5 fruit fly cellular contexts compared by ENCODE assay signal in genomic region chr3R:22025320-22025719, dm6.
A peak's percentile ranks its signal among the peaks of the same experiment; 100 is the strongest.
TF ChIP-seq lines count a peak whose summit lies in the region.

Gene CG6028 (minus strand): TSS chr3R:22025506.

- no peak for TF ChIP-seq CTCF in whole organism, embryonic (GFP tag; optimal IDR thresholded peaks at IDR 0.05; lab: Kevin White, UChicago)

TF ChIP-seq in whole organism, adult, 20 proteins besides CTCF, POLR2A, EP300 and RAD21 (continues in another document):
- TF ChIP-seq ovo (GFP tag; optimal IDR thresholded peaks at IDR 0.05; lab: Kevin White, UChicago), result peak; percentile 9
- peak; percentile 64 for TF ChIP-seq CG12768 (GFP tag; optimal IDR thresholded peaks at IDR 0.05; lab: Kevin White, UChicago)
- TF ChIP-seq cic (GFP tag; optimal IDR thresholded peaks at IDR 0.05; lab: Kevin White, UChicago), result peak; percentile 11
- peak; percentile 58 for TF ChIP-seq bab1 (GFP tag; optimal IDR thresholded peaks at IDR 0.05; lab: Kevin White, UChicago)
- peak; percentile 27 for TF ChIP-seq Crg-1 (GFP tag; optimal IDR thresholded peaks at IDR 0.05; lab: Kevin White, UChicago)
- TF ChIP-seq CG1620 (GFP tag; optimal IDR thresholded peaks at IDR 0.05; lab: Kevin White, UChicago), result peak; percentile 47
- peak; percentile 38 for TF ChIP-seq CG7101 (tag; optimal IDR thresholded peaks at IDR 0.05; lab: Kevin White, UChicago)
- peak; percentile 34 for TF ChIP-seq toe (GFP tag; optimal IDR thresholded peaks at IDR 0.05; lab: Kevin White, UChicago)
- TF ChIP-seq CG11617 (GFP tag; optimal IDR thresholded peaks at IDR 0.05; lab: Kevin White, UChicago), result no peak
- no peak for TF ChIP-seq Clk (GFP tag; optimal IDR thresholded peaks at IDR 0.05; lab: Kevin White, UChicago)
- TF ChIP-seq pad (GFP tag; optimal IDR thresholded peaks at IDR 0.05; lab: Kevin White, UChicago), result peak; percentile 45
- no peak for TF ChIP-seq CG7045 (GFP tag; optimal IDR thresholded peaks at IDR 0.05; lab: Kevin White, UChicago)
- peak; percentile 50 for TF ChIP-seq Hr96 (GFP tag; optimal IDR thresholded peaks at IDR 0.05; lab: Kevin White, UChicago)
- TF ChIP-seq Mnt (GFP tag; optimal IDR thresholded peaks at IDR 0.05; lab: Kevin White, UChicago), result peak; percentile 53
- TF ChIP-seq CG33017 (tag; optimal IDR thresholded peaks at IDR 0.05; lab: Kevin White, UChicago), result peak; percentile 47
- TF ChIP-seq CG14711 (tag; optimal IDR thresholded peaks at IDR 0.05; lab: Kevin White, UChicago), result peak; percentile 12
- TF ChIP-seq tj (GFP tag; optimal IDR thresholded peaks at IDR 0.05; lab: Kevin White, UChicago), result no peak
- no peak for TF ChIP-seq cnc (optimal IDR thresholded peaks at IDR 0.05; lab: Kevin White, UChicago)

TF ChIP-seq in whole organism, embryonic, 481 proteins besides CTCF, POLR2A, EP300 and RAD21 (continues in another document):
- TF ChIP-seq sob (GFP tag; IDR thresholded peaks at IDR 0.05; lab: Robert Waterston, UW) (peak; percentile 52), CG6683 (GFP tag; optimal IDR thresholded peaks at IDR 0.05; lab: Kevin White, UChicago) (no peak), zen (tag; optimal IDR thresholded peaks at IDR 0.05; lab: Kevin White, UChicago) (peak; percentile 28), CG1647 (GFP tag; optimal IDR thresholded peaks at IDR 0.05; lab: Kevin White, UChicago) (no peak), Sox102F (GFP tag; optimal IDR thresholded peaks at IDR 0.05; lab: Kevin White, UChicago) (no peak), NFAT (GFP tag; IDR thresholded peaks at IDR 0.05; lab: Robert Waterston, UW) (peak; percentile 62), dysf (GFP tag; IDR thresholded peaks at IDR 0.05; lab: Robert Waterston, UW) (no peak), Camta (GFP tag; optimal IDR thresholded peaks at IDR 0.05; lab: Kevin White, UChicago) (no peak), CG13624 (GFP tag; optimal IDR thresholded peaks at IDR 0.05; lab: Kevin White, UChicago) (no peak), CG7271 (tag; optimal IDR thresholded peaks at IDR 0.05; lab: Kevin White, UChicago) (no peak), CG14014 (GFP tag; IDR thresholded peaks at IDR 0.05; lab: Robert Waterston, UW) (peak; percentile 24; the same call in 1 of the 2 replicates), ttk (GFP tag; IDR thresholded peaks at IDR 0.05; lab: Robert Waterston, UW) (no peak), tll (GFP tag; optimal IDR thresholded peaks at IDR 0.05; lab: Kevin White, UChicago) (no peak), CG1832 (GFP tag; optimal IDR thresholded peaks at IDR 0.05; lab: Kevin White, UChicago) (no peak), CG3407 (GFP tag; optimal IDR thresholded peaks at IDR 0.05; lab: Kevin White, UChicago) (no peak), MTF-1 (GFP tag; optimal IDR thresholded peaks at IDR 0.05; lab: Kevin White, UChicago; ENCODE audit: borderline replicate concordance) (no peak), gem (tag; optimal IDR thresholded peaks at IDR 0.05; lab: Kevin White, UChicago) (peak; percentile 25), CG8924 (tag; optimal IDR thresholded peaks at IDR 0.05; lab: Kevin White, UChicago) (no peak), kni (GFP tag; optimal IDR thresholded peaks at IDR 0.05; lab: Kevin White, UChicago) (peak; percentile 26)

TF ChIP-seq in whole organism, prepupa, 60 proteins besides CTCF, POLR2A, EP300 and RAD21 (continues in another document):
- TF ChIP-seq eg (GFP tag; IDR thresholded peaks at IDR 0.05; lab: Robert Waterston, UW), result peak; percentile 66; the same call in 2 of the 3 replicates
- no peak for TF ChIP-seq CG6854 (GFP tag; optimal IDR thresholded peaks at IDR 0.05; lab: Kevin White, UChicago)
- TF ChIP-seq Ets96B (tag; optimal IDR thresholded peaks at IDR 0.05; lab: Kevin White, UChicago), result no peak
- no peak for TF ChIP-seq dac (GFP tag; optimal IDR thresholded peaks at IDR 0.05; lab: Kevin White, UChicago)
- peak; percentile 72 for TF ChIP-seq vri (GFP tag; optimal IDR thresholded peaks at IDR 0.05; lab: Kevin White, UChicago)
- TF ChIP-seq Eip75B (GFP tag; optimal IDR thresholded peaks at IDR 0.05; lab: Kevin White, UChicago), result peak; percentile 70
- TF ChIP-seq Hr39 (GFP tag; optimal IDR thresholded peaks at IDR 0.05; lab: Kevin White, UChicago), result peak; percentile 28
- peak; percentile 27 for TF ChIP-seq Met (GFP tag; optimal IDR thresholded peaks at IDR 0.05; lab: Kevin White, UChicago)
- no peak for TF ChIP-seq achi (GFP tag; optimal IDR thresholded peaks at IDR 0.05; lab: Kevin White, UChicago)
- no peak for TF ChIP-seq Blimp-1 (GFP tag; optimal IDR thresholded peaks at IDR 0.05; lab: Kevin White, UChicago)
- no peak for TF ChIP-seq fkh (GFP tag; optimal IDR thresholded peaks at IDR 0.05; lab: Kevin White, UChicago)
- TF ChIP-seq spab (GFP tag; optimal IDR thresholded peaks at IDR 0.05; lab: Kevin White, UChicago), result no peak
- TF ChIP-seq topi (GFP tag; optimal IDR thresholded peaks at IDR 0.05; lab: Kevin White, UChicago), result peak; percentile 45
- peak; percentile 20 for TF ChIP-seq acj6 (GFP tag; optimal IDR thresholded peaks at IDR 0.05; lab: Kevin White, UChicago)
- no peak for TF ChIP-seq CG34406 (GFP tag; optimal IDR thresholded peaks at IDR 0.05; lab: Kevin White, UChicago)
- TF ChIP-seq CG32006 (GFP tag; optimal IDR thresholded peaks at IDR 0.05; lab: Kevin White, UChicago), result no peak
- peak; percentile 13 for TF ChIP-seq Sox14 (GFP tag; optimal IDR thresholded peaks at IDR 0.05; lab: Kevin White, UChicago)
- no peak for TF ChIP-seq Lpt (GFP tag; optimal IDR thresholded peaks at IDR 0.05; lab: Kevin White, UChicago)
- TF ChIP-seq Sox102F (GFP tag; optimal IDR thresholded peaks at IDR 0.05; lab: Kevin White, UChicago), result no peak
- peak; percentile 57 for TF ChIP-seq esn (GFP tag; optimal IDR thresholded peaks at IDR 0.05; lab: Kevin White, UChicago)

TF ChIP-seq in whole organism, pupa, 21 proteins besides CTCF, POLR2A, EP300 and RAD21:
- no peak for TF ChIP-seq Pif1A (GFP tag; optimal IDR thresholded peaks at IDR 0.05; lab: Kevin White, UChicago)
- peak; percentile 14 for TF ChIP-seq Snoo (tag; optimal IDR thresholded peaks at IDR 0.05; lab: Kevin White, UChicago)
- TF ChIP-seq CG4496 (GFP tag; IDR thresholded peaks at IDR 0.05; lab: Robert Waterston, UW), result peak; percentile 40; the same call in 1 of the 3 replicates
- peak; percentile 28; the same call in 1 of the 2 replicates for TF ChIP-seq Ets98B (GFP tag; IDR thresholded peaks at IDR 0.05; lab: Robert Waterston, UW)
- no peak for TF ChIP-seq CG13204 (GFP tag; optimal IDR thresholded peaks at IDR 0.05; lab: Kevin White, UChicago)
- TF ChIP-seq CG34367 (tag; optimal IDR thresholded peaks at IDR 0.05; lab: Kevin White, UChicago), result no peak
- no peak for TF ChIP-seq CG8159 (tag; optimal IDR thresholded peaks at IDR 0.05; lab: Kevin White, UChicago)
- peak; percentile 6 for TF ChIP-seq CG17806 (tag; optimal IDR thresholded peaks at IDR 0.05; lab: Kevin White, UChicago)

TF ChIP-seq in whole organism, wandering third instar larva, 38 proteins besides CTCF, POLR2A, EP300 and RAD21 (continues in another document):
- TF ChIP-seq brk (GFP tag; optimal IDR thresholded peaks at IDR 0.05; lab: Kevin White, UChicago) (no peak), ey (GFP tag; optimal IDR thresholded peaks at IDR 0.05; lab: Kevin White, UChicago) (peak; percentile 27), rgr (GFP tag; optimal IDR thresholded peaks at IDR 0.05; lab: Kevin White, UChicago) (peak; percentile 59), fru (GFP tag; optimal IDR thresholded peaks at IDR 0.05; lab: Kevin White, UChicago) (peak; percentile 15), Hnf4 (GFP tag; optimal IDR thresholded peaks at IDR 0.05; lab: Kevin White, UChicago) (peak; percentile 75), pan (optimal IDR thresholded peaks at IDR 0.05; lab: Kevin White, UChicago) (no peak), Dfd (GFP tag; optimal IDR thresholded peaks at IDR 0.05; lab: Kevin White, UChicago) (no peak), Sp1 (GFP tag; optimal IDR thresholded peaks at IDR 0.05; lab: Kevin White, UChicago) (peak; percentile 40), OdsH (GFP tag; optimal IDR thresholded peaks at IDR 0.05; lab: Kevin White, UChicago) (no peak), Hr83 (GFP tag; optimal IDR thresholded peaks at IDR 0.05; lab: Kevin White, UChicago; ENCODE audit: poor library complexity, severe bottlenecking) (peak; percentile 77), HLH106 (tag; optimal IDR thresholded peaks at IDR 0.05; lab: Kevin White, UChicago) (peak; percentile 30), Jra (GFP tag; optimal IDR thresholded peaks at IDR 0.05; lab: Kevin White, UChicago) (peak; percentile 44), jim (GFP tag; optimal IDR thresholded peaks at IDR 0.05; lab: Kevin White, UChicago) (no peak), sage (GFP tag; optimal IDR thresholded peaks at IDR 0.05; lab: Kevin White, UChicago) (no peak), h (GFP tag; optimal IDR thresholded peaks at IDR 0.05; lab: Kevin White, UChicago) (peak; percentile 55), Abd-B (GFP tag; optimal IDR thresholded peaks at IDR 0.05; lab: Kevin White, UChicago) (no peak), N (GFP tag; optimal IDR thresholded peaks at IDR 0.05; lab: Kevin White, UChicago) (no peak), CG9705 (GFP tag; optimal IDR thresholded peaks at IDR 0.05; lab: Kevin White, UChicago) (no peak), sv (GFP tag; optimal IDR thresholded peaks at IDR 0.05; lab: Kevin White, UChicago) (peak; percentile 20), psq (GFP tag; optimal IDR thresholded peaks at IDR 0.05; lab: Kevin White, UChicago) (peak; percentile 5), usp (GFP tag; optimal IDR thresholded peaks at IDR 0.05; lab: Kevin White, UChicago) (no peak), dsf (GFP tag; optimal IDR thresholded peaks at IDR 0.05; lab: Kevin White, UChicago; ENCODE audit: borderline replicate concordance) (no peak), dmrt93B (GFP tag; optimal IDR thresholded peaks at IDR 0.05; lab: Kevin White, UChicago) (no peak), foxo (GFP tag; optimal IDR thresholded peaks at IDR 0.05; lab: Kevin White, UChicago) (peak in 1 of 2 experiments; percentile 54), dl (GFP tag; optimal IDR thresholded peaks at IDR 0.05; lab: Kevin White, UChicago; ENCODE audit: insufficient read depth in 1 of 2, partially characterized antibody in 2 of 2) (no peak), Mio (GFP tag; optimal IDR thresholded peaks at IDR 0.05; lab: Kevin White, UChicago) (no peak), Rel (GFP tag; optimal IDR thresholded peaks at IDR 0.05; lab: Kevin White, UChicago) (no peak), Rel (tag; optimal IDR thresholded peaks at IDR 0.05; lab: Kevin White, UChicago) (peak; percentile 68), tai (GFP tag; optimal IDR thresholded peaks at IDR 0.05; lab: Kevin White, UChicago) (no peak), lola (GFP tag; optimal IDR thresholded peaks at IDR 0.05; lab: Kevin White, UChicago) (no peak), Hr78 (GFP tag; optimal IDR thresholded peaks at IDR 0.05; lab: Kevin White, UChicago) (no peak), CrebA (GFP tag; optimal IDR thresholded peaks at IDR 0.05; lab: Kevin White, UChicago; ENCODE audit: borderline replicate concordance) (no peak), Myc (optimal IDR thresholded peaks at IDR 0.05; lab: Kevin White, UChicago) (no peak), br (GFP tag; optimal IDR thresholded peaks at IDR 0.05; lab: Kevin White, UChicago) (peak; percentile 50), Vsx2 (GFP tag; optimal IDR thresholded peaks at IDR 0.05; lab: Kevin White, UChicago; ENCODE audit: partially characterized antibody) (no peak)
